Worm (Caenorhabditis elegans) whole organism, L3 larva: ENCODE data around the gene F44F4.9.

Experiments used
- ZK546.5 ChIP-seq: sonication (generic microtip); optimal IDR thresholded peaks from 2 replicates; lab custom pipeline; 2017; ENCODE audit warnings: missing biosample characterization, missing genetic modification characterization
- aly-2 ChIP-seq: fragments of 150-350 bp; optimal IDR thresholded peaks from 2 replicates; lab custom pipeline; 2014; ENCODE audit warnings: missing biosample characterization, missing genetic modification characterization
- ama-1 ChIP-seq: fragments of 150-350 bp; optimal IDR thresholded peaks from 2 replicates; lab custom pipeline; 2018
- ceh-16 ChIP-seq: sonication (generic microtip); optimal IDR thresholded peaks from 2 replicates; lab custom pipeline; 2017; ENCODE audit warnings: missing biosample characterization, missing genetic modification characterization
- ceh-28 ChIP-seq: fragments of 150-350 bp; optimal IDR thresholded peaks from 2 replicates; lab custom pipeline; 2014; ENCODE audit warnings: missing biosample characterization, missing genetic modification reagents, missing genetic modification characterization
- ceh-82 ChIP-seq: fragments of 150-350 bp; optimal IDR thresholded peaks from 2 replicates; lab custom pipeline; 2014; ENCODE audit warnings: missing biosample characterization, missing genetic modification characterization
- ceh-9 ChIP-seq: sonication (generic microtip); optimal IDR thresholded peaks from 2 replicates; lab custom pipeline; 2018; ENCODE audit warnings: missing biosample characterization, missing genetic modification characterization
- daf-12 ChIP-seq: fragments of 150-350 bp; optimal IDR thresholded peaks from 2 replicates; lab custom pipeline; 2014; ENCODE audit warnings: missing biosample characterization, missing genetic modification reagents, missing genetic modification characterization
- egl-27 ChIP-seq: sonication (generic microtip); optimal IDR thresholded peaks from 4 replicates; lab custom pipeline; 2017; ENCODE audit warnings: missing biosample characterization, missing genetic modification reagents, missing genetic modification characterization
- egl-5 ChIP-seq: fragments of 150-350 bp; optimal IDR thresholded peaks from 2 replicates; lab custom pipeline; 2017; ENCODE audit warnings: missing biosample characterization, missing genetic modification reagents, missing genetic modification characterization, inconsistent platforms
- elt-1 ChIP-seq: fragments of 150-350 bp; optimal IDR thresholded peaks from 2 replicates; lab custom pipeline; 2014; ENCODE audit warnings: missing biosample characterization, missing genetic modification characterization
- elt-2 ChIP-seq: sonication (generic microtip); optimal IDR thresholded peaks from 2 replicates; lab custom pipeline; 2016; ENCODE audit warnings: missing genetic modification reagents, mild to moderate bottlenecking, missing genetic modification characterization, missing compliant biosample characterization
- eor-1 ChIP-seq, 2 experiments: fragments of 150-350 bp; optimal IDR thresholded peaks; 2 replicates each; lab custom pipeline; 2014 to 2018; ENCODE audit warnings: missing biosample characterization in 2 of 2, missing genetic modification characterization in 2 of 2
- fkh-10 ChIP-seq: sonication (generic microtip); optimal IDR thresholded peaks from 2 replicates; lab custom pipeline; 2017; ENCODE audit warnings: missing biosample characterization, missing genetic modification reagents, missing genetic modification characterization
- fos-1 ChIP-seq: fragments of 150-350 bp; optimal IDR thresholded peaks from 2 replicates; lab custom pipeline; 2014; ENCODE audit warnings: missing biosample characterization, missing genetic modification characterization
- hmg-11 ChIP-seq: sonication (generic microtip); optimal IDR thresholded peaks from 2 replicates; lab custom pipeline; 2016; ENCODE audit warnings: missing genetic modification characterization, missing compliant biosample characterization
- jun-1 ChIP-seq: fragments of 150-350 bp; optimal IDR thresholded peaks from 2 replicates; lab custom pipeline; 2014; ENCODE audit warnings: missing biosample characterization, missing genetic modification reagents, missing genetic modification characterization
- lin-15B ChIP-seq: fragments of 150-350 bp; optimal IDR thresholded peaks from 2 replicates; lab custom pipeline; 2014; ENCODE audit warnings: missing biosample characterization, missing genetic modification characterization
- lin-39 ChIP-seq: fragments of 150-350 bp; optimal IDR thresholded peaks from 2 replicates; lab custom pipeline; 2018; ENCODE audit warnings: missing biosample characterization, missing genetic modification reagents, missing genetic modification characterization
- lsy-12 ChIP-seq: sonication (generic microtip); optimal IDR thresholded peaks from 2 replicates; lab custom pipeline; 2016; ENCODE audit warnings: mild to moderate bottlenecking, missing genetic modification characterization, missing compliant biosample characterization
- mdl-1 ChIP-seq: fragments of 150-350 bp; optimal IDR thresholded peaks from 2 replicates; lab custom pipeline; 2014; ENCODE audit warnings: missing biosample characterization, missing genetic modification characterization
- mml-1 ChIP-seq: fragments of 150-350 bp; sonication (generic microtip); optimal IDR thresholded peaks from 3 replicates; lab custom pipeline; 2014; ENCODE audit warnings: missing biosample characterization, missing genetic modification characterization
- nfya-1 ChIP-seq: sonication (generic microtip); optimal IDR thresholded peaks from 2 replicates; lab custom pipeline; 2017; ENCODE audit warnings: missing genetic modification characterization, mild to moderate bottlenecking, missing compliant biosample characterization, antibody characterized with exemption, moderate library complexity; ENCODE audit not compliant: insufficient read depth
- nhr-11 ChIP-seq: fragments of 150-350 bp; optimal IDR thresholded peaks from 2 replicates; lab custom pipeline; 2014; ENCODE audit warnings: missing biosample characterization, missing genetic modification characterization
- nhr-23 ChIP-seq: fragments of 150-350 bp; optimal IDR thresholded peaks from 2 replicates; lab custom pipeline; 2014; ENCODE audit warnings: missing biosample characterization, missing genetic modification reagents, missing genetic modification characterization
- nhr-237 ChIP-seq: fragments of 150-350 bp; optimal IDR thresholded peaks from 2 replicates; lab custom pipeline; 2014; ENCODE audit warnings: missing biosample characterization, missing genetic modification characterization
- nhr-43 ChIP-seq: sonication (generic microtip); optimal IDR thresholded peaks from 2 replicates; lab custom pipeline; 2016; ENCODE audit warnings: mild to moderate bottlenecking, missing genetic modification characterization, missing compliant biosample characterization; ENCODE audit not compliant: poor library complexity, severe bottlenecking
- nhr-67 ChIP-seq: fragments of 150-350 bp; optimal IDR thresholded peaks from 2 replicates; lab custom pipeline; 2014; ENCODE audit warnings: missing biosample characterization, missing genetic modification characterization
- nhr-76 ChIP-seq: fragments of 150-350 bp; sonication (generic microtip); optimal IDR thresholded peaks from 5 replicates; lab custom pipeline; 2014; ENCODE audit warnings: missing biosample characterization, missing genetic modification characterization
- nhr-77 ChIP-seq: fragments of 150-350 bp; optimal IDR thresholded peaks from 2 replicates; lab custom pipeline; 2014; ENCODE audit warnings: missing biosample characterization, missing genetic modification characterization
- pha-4 ChIP-seq: fragments of 150-350 bp; optimal IDR thresholded peaks from 2 replicates; lab custom pipeline; 2014; ENCODE audit warnings: missing biosample characterization, missing genetic modification reagents, missing genetic modification characterization
- pqm-1 ChIP-seq: fragments of 150-350 bp; optimal IDR thresholded peaks from 2 replicates; lab custom pipeline; 2017; ENCODE audit warnings: missing biosample characterization, missing genetic modification characterization, inconsistent platforms
- sea-2 ChIP-seq: fragments of 150-350 bp; sonication (generic microtip); optimal IDR thresholded peaks from 4 replicates; lab custom pipeline; 2014; ENCODE audit warnings: missing biosample characterization, missing genetic modification reagents, missing genetic modification characterization
- snpc-4 ChIP-seq: fragments of 150-350 bp; optimal IDR thresholded peaks from 2 replicates; lab custom pipeline; 2014; ENCODE audit warnings: missing biosample characterization, missing genetic modification characterization
- tbx-2 ChIP-seq: sonication (generic microtip); optimal IDR thresholded peaks from 2 replicates; lab custom pipeline; 2016; ENCODE audit warnings: mild to moderate bottlenecking, missing genetic modification characterization, missing compliant biosample characterization
- unc-39 ChIP-seq: sonication (generic microtip); optimal IDR thresholded peaks from 4 replicates; lab custom pipeline; 2017; ENCODE audit warnings: missing biosample characterization, missing genetic modification characterization
- unc-62 ChIP-seq: fragments of 150-350 bp; sonication (generic microtip); optimal IDR thresholded peaks from 4 replicates; lab custom pipeline; 2014; ENCODE audit warnings: missing biosample characterization, missing genetic modification reagents, missing genetic modification characterization
- zag-1 ChIP-seq: fragments of 150-350 bp; optimal IDR thresholded peaks from 2 replicates; lab custom pipeline; 2014; ENCODE audit warnings: missing biosample characterization, missing genetic modification characterization
- ztf-11 ChIP-seq: fragments of 150-350 bp; optimal IDR thresholded peaks from 2 replicates; lab custom pipeline; 2014; ENCODE audit warnings: missing biosample characterization, missing genetic modification characterization
- ztf-4 ChIP-seq: fragments of 150-350 bp; optimal IDR thresholded peaks from 2 replicates; lab custom pipeline; 2014; ENCODE audit warnings: missing biosample characterization, missing genetic modification characterization

Gene F44F4.9

DNA sequence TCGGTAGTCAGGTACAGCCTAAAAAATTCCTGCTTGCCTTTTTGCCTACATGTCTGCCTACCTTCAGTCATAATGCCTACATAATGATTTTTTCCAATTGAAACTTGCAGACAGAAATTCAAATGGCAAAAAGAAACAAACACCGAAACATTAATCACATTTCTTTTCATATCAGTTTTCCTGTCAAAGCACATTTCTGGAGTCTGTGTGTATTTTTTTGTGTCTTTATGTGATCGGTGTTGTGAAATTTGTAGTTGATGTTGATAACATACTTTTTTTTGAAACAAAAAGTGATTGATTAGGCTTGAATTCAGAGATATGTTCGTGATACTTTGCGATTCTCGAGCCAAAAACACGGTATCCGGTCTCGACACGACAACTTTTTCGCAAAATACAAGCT lies 33.8 kb upstream of the F44F4.9 start:
- no peak for TF ChIP-seq ztf-11
- no peak for TF ChIP-seq egl-27
- TF ChIP-seq aly-2, result no peak
- TF ChIP-seq elt-2, result peak; percentile 56
- no peak for TF ChIP-seq nhr-23 (tag; lab: Kevin White, UChicago)
- TF ChIP-seq lsy-12 (tag; lab: Kevin White, UChicago), result no peak

DNA sequence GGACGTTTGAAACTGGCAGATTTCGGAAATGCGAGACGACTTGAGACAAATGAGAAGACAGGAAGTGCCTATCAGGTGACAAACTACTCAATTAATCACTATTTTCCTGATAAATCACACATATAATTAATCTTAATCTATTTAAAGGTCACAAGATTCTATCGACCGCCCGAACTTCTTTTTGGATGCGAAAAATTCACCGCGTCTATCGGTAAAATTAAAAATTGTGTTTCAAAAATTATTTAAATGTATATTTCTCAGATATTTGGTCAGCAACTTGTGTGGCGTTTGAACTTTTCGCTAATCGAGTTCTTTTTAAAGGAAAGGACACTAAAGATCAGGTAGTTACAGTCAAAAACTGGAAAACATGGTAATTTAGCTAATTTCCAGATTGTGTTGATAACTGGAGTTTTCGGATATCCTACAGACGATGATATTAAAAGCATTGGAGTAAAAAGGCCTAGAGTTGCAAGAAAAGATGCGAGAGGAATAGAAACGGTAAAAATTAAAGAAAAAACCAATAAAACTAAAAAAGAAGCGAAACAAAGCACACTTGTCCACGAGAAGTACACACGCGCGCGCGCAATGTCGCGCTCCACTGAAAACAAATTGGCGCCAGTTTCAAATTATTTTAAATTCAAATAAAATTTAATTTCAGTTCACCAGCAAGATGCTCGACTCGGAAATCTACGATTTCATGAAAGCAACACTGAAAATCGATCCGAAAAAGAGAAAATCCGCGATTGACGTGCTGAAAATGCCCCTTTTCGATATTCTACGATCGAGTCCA lies 32.8 kb upstream of the F44F4.9 start:
- TF ChIP-seq aly-2 (no peak), egl-5 (tag; lab: Kevin White, UChicago) (no peak), unc-39 (tag; lab: Kevin White, UChicago) (no peak), mml-1 (no peak), elt-2 (no peak), ztf-11 (no peak), sea-2 (GFP tag; lab: Kevin White, UChicago) (no peak), lsy-12 (tag; lab: Kevin White, UChicago) (no peak), unc-62 (GFP tag; lab: Kevin White, UChicago) (no peak), ZK546.5 (tag; lab: Kevin White, UChicago) (no peak)
- TF ChIP-seq, all 47 proteins: peak for 0

DNA sequence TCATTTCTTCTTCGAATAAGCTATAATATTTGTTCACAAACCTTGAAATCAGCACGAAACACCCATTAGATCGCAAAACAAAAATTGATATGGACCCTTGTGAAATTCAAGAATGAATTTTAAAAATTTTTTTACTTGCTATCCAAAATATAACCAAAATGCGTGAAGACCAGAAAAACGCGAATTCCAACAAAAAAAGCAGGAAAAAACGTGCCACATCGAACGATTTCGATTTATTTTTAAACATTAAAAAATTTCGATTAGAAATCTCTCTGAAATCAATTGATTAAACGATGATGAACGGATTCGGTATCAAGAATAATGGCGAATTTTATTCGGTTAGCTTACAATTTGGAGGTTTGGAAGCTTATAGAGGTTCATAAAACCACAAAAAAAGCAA lies 31.7 kb upstream of the F44F4.9 start, which contains the start of the genes tceb-3 and gskl-1:
tceb-3 (minus strand) TSS at position 101 of the 400 bp plus-strand sequence.
gskl-1 (plus strand) TSS at position 243 of the 400 bp plus-strand sequence.
- TF ChIP-seq pqm-1 (tag; lab: Kevin White, UChicago) (no peak), nhr-76 (tag; lab: Kevin White, UChicago) (no peak), nhr-23 (tag; lab: Kevin White, UChicago) (no peak), nhr-67 (tag; lab: Kevin White, UChicago) (no peak), pha-4 (tag; lab: Kevin White, UChicago) (no peak), ZK546.5 (tag; lab: Kevin White, UChicago) (no peak), nhr-11 (tag; lab: Kevin White, UChicago) (no peak), daf-12 (tag; lab: Kevin White, UChicago) (no peak)

- TF ChIP-seq mdl-1 (tag; lab: Kevin White, UChicago) (no peak), lin-15B (tag; lab: Kevin White, UChicago) (no peak), ZK546.5 (tag; lab: Kevin White, UChicago) (no peak), nhr-67 (tag; lab: Kevin White, UChicago) (no peak), nhr-11 (tag; lab: Kevin White, UChicago) (no peak), pha-4 (tag; lab: Kevin White, UChicago) (peak; percentile 28), fkh-10 (GFP tag; lab: Kevin White, UChicago) (no peak), elt-2 (no peak), fos-1 (tag; lab: Kevin White, UChicago) (no peak), ceh-28 (tag; lab: Kevin White, UChicago) (no peak), ama-1 (lab: Kevin White, UChicago) (no peak), lsy-12 (tag; lab: Kevin White, UChicago) (no peak), ztf-11 (no peak), ztf-4 (tag; lab: Kevin White, UChicago) (no peak), zag-1 (tag; lab: Kevin White, UChicago) (no peak), ceh-9 (no peak), aly-2 (no peak), egl-5 (tag; lab: Kevin White, UChicago) (no peak), nhr-23 (tag; lab: Kevin White, UChicago) (peak; percentile 5), lin-39 (tag; lab: Kevin White, UChicago) (peak; percentile 65), eor-1 (tag; optimal IDR thresholded peaks at IDR 0.05; lab: Kevin White, UChicago) (no peak), nhr-77 (tag; lab: Kevin White, UChicago) (no peak), hmg-11 (tag; lab: Kevin White, UChicago) (peak; percentile 13), sea-2 (GFP tag; lab: Kevin White, UChicago) (no peak), ceh-16 (tag; lab: Kevin White, UChicago) (no peak), elt-1 (tag; lab: Kevin White, UChicago) (no peak), ceh-82 (no peak), snpc-4 (tag; lab: Kevin White, UChicago) (peak; percentile 20), nhr-237 (tag; lab: Kevin White, UChicago) (no peak), jun-1 (tag; lab: Kevin White, UChicago) (no peak), tbx-2 (tag; lab: Kevin White, UChicago) (no peak), nhr-43 (no peak), nfya-1 (tag; lab: Kevin White, UChicago) (peak; percentile 59)
- TF ChIP-seq, all 47 proteins: peak for 6
These were observed 31.2 kb upstream of the F44F4.9 start for ce11 chrII:10946848-10947247.
